Fruit fly (Drosophila melanogaster) whole organism, larva: ENCODE results near the gene zfh2.

Source experiments
- noc ChIP-seq: fragments of 200-800 bp; sonication (Bioruptor generic); optimal IDR thresholded peaks from 3 replicates; lab custom pipeline; 2019; ENCODE audit warnings: missing biosample characterization, mild to moderate bottlenecking, missing genetic modification characterization, moderate library complexity

zfh2 gene

dm6 chr4:557879-558202 is 56.2 kb downstream of the zfh2 start, which contains the start of gene Pur-alpha:
Gene Pur-alpha (plus strand): TSS chr4:558016.
- TF ChIP-seq noc (tag; lab: Kevin White, UChicago): no peak

- no peak for TF ChIP-seq noc (tag; lab: Kevin White, UChicago)
Measured at dm6 chr4:558456-558855, 56.8 kb downstream of the zfh2 start.

dm6 chr4:567285-567684 is 65.7 kb downstream of the zfh2 start:
- no peak for TF ChIP-seq noc (tag; lab: Kevin White, UChicago)

dm6 chr4:570404-571302 is 69.0 kb downstream of the zfh2 start:
- TF ChIP-seq noc (tag; lab: Kevin White, UChicago): no peak

dm6 chr4:571504-572268 is 70.1 kb downstream of the zfh2 start, which contains the start of the genes ND-49 and Ephrin:
Gene ND-49 (minus strand): TSS chr4:571554.
Gene Ephrin (plus strand): TSS chr4:571755.
- TF ChIP-seq noc (tag; lab: Kevin White, UChicago): no peak

dm6 chr4:576439-576838 is 74.8 kb downstream of the zfh2 start:
- TF ChIP-seq noc (tag; lab: Kevin White, UChicago): no peak

dm6 chr4:582836-583235 is 81.2 kb downstream of the zfh2 start, which contains the start of gene CG1909:
Gene CG1909 (plus strand): TSS chr4:583108.
- no peak for TF ChIP-seq noc (tag; lab: Kevin White, UChicago)

dm6 chr4:588514-588913 is 86.9 kb downstream of the zfh2 start:
- no peak for TF ChIP-seq noc (tag; lab: Kevin White, UChicago)
